Worm (Caenorhabditis elegans) whole organism, L4 larva: ENCODE results near the gene glc-4.

Source experiments
- F10B5.3 ChIP-seq: sonication (generic microtip); optimal IDR thresholded peaks from 2 replicates; lab custom pipeline; 2016; ENCODE audit warnings: mild to moderate bottlenecking, missing genetic modification characterization, missing compliant biosample characterization
- Y105C5A.15 ChIP-seq: fragments of 200-800 bp; sonication (Bioruptor generic); IDR thresholded peaks from 2 replicates; pipeline ENCODE4 v1.3.6; 2022; ENCODE audit warnings: missing genetic modification characterization, missing compliant biosample characterization
- ZK546.5 ChIP-seq, 2 experiments: sonication (generic microtip); optimal IDR thresholded peaks; 2 replicates each; lab custom pipeline; 2017; ENCODE audit warnings: missing biosample characterization in 2 of 2, missing genetic modification characterization in 2 of 2
- hlh-30 ChIP-seq: sonication (generic microtip); optimal IDR thresholded peaks from 2 replicates; lab custom pipeline; 2017; ENCODE audit warnings: antibody characterized with exemption, mild to moderate bottlenecking, missing genetic modification characterization, missing compliant biosample characterization; ENCODE audit not compliant: insufficient read depth
- lin-39 ChIP-seq: fragments of 150-350 bp; optimal IDR thresholded peaks from 2 replicates; lab custom pipeline; 2014; ENCODE audit warnings: missing biosample characterization, missing genetic modification reagents, missing genetic modification characterization
- mes-2 ChIP-seq: sonication (generic microtip); optimal IDR thresholded peaks from 2 replicates; lab custom pipeline; 2016; ENCODE audit warnings: missing genotype, mild to moderate bottlenecking, missing genetic modification characterization, missing compliant biosample characterization; ENCODE audit not compliant: poor library complexity, severe bottlenecking
- zag-1 ChIP-seq: fragments of 150-350 bp; optimal IDR thresholded peaks from 2 replicates; lab custom pipeline; 2014; ENCODE audit warnings: missing biosample characterization, missing genetic modification characterization

DNA sequence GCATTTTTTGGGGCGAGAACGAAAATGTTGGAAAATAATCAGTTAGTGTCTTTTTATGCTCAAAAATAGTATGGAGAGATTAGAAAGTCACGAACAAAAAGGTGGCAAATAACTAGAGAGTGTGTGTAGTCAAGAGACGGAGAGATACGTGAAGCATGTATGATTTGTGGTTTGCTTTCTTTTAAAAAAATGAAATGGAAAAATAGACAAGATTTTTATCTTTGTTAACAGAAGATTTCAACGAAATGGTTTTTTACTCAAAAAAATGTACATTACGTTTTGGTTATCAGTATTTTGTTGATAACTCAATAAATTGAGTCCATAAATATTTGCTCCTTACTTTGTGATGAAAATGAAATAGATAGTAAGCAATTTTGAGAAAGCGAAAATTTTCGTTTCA lies 33.4 kb upstream of the glc-4 start, which contains the start of gene dhs-7:
- TF ChIP-seq ZK546.5 (tag; optimal IDR thresholded peaks at IDR 0.05; lab: Kevin White, UChicago) (no peak), Y105C5A.15 (GFP tag; lab: Robert Waterston, UW) (no peak), lin-39 (tag; lab: Kevin White, UChicago) (no peak), zag-1 (no peak), mes-2 (tag; lab: Kevin White, UChicago) (no peak), F10B5.3 (tag; lab: Kevin White, UChicago) (no peak), hlh-30 (tag; lab: Kevin White, UChicago) (no peak)
